Fruit fly (Drosophila melanogaster) whole organism, prepupa: Measurements from ENCODE around the gene CG5790.

Experiments
- CG31627 ChIP-seq: fragments of 200-800 bp; sonication (Bioruptor generic); optimal IDR thresholded peaks from 3 replicates; lab custom pipeline; 2016; ENCODE audit warnings: missing biosample characterization, missing genetic modification characterization
- CG6808 ChIP-seq: fragments of 200-800 bp; sonication (Bioruptor generic); optimal IDR thresholded peaks from 3 replicates; lab custom pipeline; 2017; ENCODE audit warnings: missing biosample characterization, missing genetic modification characterization, mild to moderate bottlenecking, moderate library complexity, missing genetic modification reagents
- CG7368 ChIP-seq: fragments of 200-800 bp; sonication (Bioruptor generic); optimal IDR thresholded peaks from 3 replicates; lab custom pipeline; 2016; ENCODE audit warnings: missing biosample characterization, missing genetic modification characterization
- CG9139 ChIP-seq: fragments of 200-800 bp; sonication (Bioruptor generic); optimal IDR thresholded peaks from 3 replicates; lab custom pipeline; 2017; ENCODE audit warnings: missing biosample characterization, mild to moderate bottlenecking, missing genetic modification characterization
- Ets21C ChIP-seq: fragments of 200-800 bp; sonication (Bioruptor generic); optimal IDR thresholded peaks from 3 replicates; lab custom pipeline; 2016; ENCODE audit warnings: missing biosample characterization, missing genetic modification characterization
- dac ChIP-seq: fragments of 200-800 bp; sonication (Bioruptor generic); optimal IDR thresholded peaks from 2 replicates; lab custom pipeline; 2017; ENCODE audit warnings: missing biosample characterization, mild to moderate bottlenecking, missing genetic modification characterization
- fkh ChIP-seq: fragments of 200-800 bp; sonication (Bioruptor generic); optimal IDR thresholded peaks from 3 replicates; lab custom pipeline; 2017; ENCODE audit warnings: missing biosample characterization, mild to moderate bottlenecking, missing genetic modification characterization, moderate library complexity
- ss ChIP-seq, 2 experiments: fragments of 200-800 bp; sonication (Bioruptor generic); optimal IDR thresholded peaks; 2 replicates in 1 of 2; 3 replicates in 1 of 2; lab custom pipeline; 2017 to 2018; ENCODE audit warnings: mild to moderate bottlenecking in 2 of 2, missing biosample characterization in 2 of 2, missing genetic modification characterization in 2 of 2, moderate library complexity in 1 of 2
- svp ChIP-seq: fragments of 200-800 bp; sonication (Bioruptor generic); peaks from one replicate; lab custom pipeline; 2016; ENCODE audit warnings: missing biosample characterization, missing genetic modification characterization

- no peak for TF ChIP-seq CG9139 (GFP tag; lab: Kevin White, UChicago)
- no peak for TF ChIP-seq dac (GFP tag; lab: Kevin White, UChicago)
- no peak for TF ChIP-seq fkh (GFP tag; lab: Kevin White, UChicago)
- no peak for TF ChIP-seq svp
- no peak for TF ChIP-seq ss (GFP tag; optimal IDR thresholded peaks at IDR 0.05; lab: Kevin White, UChicago)
- TF ChIP-seq Ets21C (GFP tag; lab: Kevin White, UChicago): no peak
- TF ChIP-seq CG6808 (GFP tag; lab: Kevin White, UChicago): no peak
- TF ChIP-seq CG7368 (GFP tag; lab: Kevin White, UChicago): no peak
- TF ChIP-seq CG31627: no peak
Observed at dm6 chr2L:18309346-18309745, 14.7 kb downstream of the CG5790 start, which contains the start of gene CG43354.
